Fruit fly (Drosophila melanogaster) whole organism, embryonic: ENCODE data around the gene CG43658.

ENCODE experiments used
- Atf6 ChIP-seq: fragments of 200-800 bp; sonication (Bioruptor generic); IDR thresholded peaks from 2 replicates; pipeline ENCODE4 v1.3.6; 2022; ENCODE audit warnings: missing biosample characterization, missing genetic modification characterization
- CG10321 ChIP-seq: fragments of 200-800 bp; sonication (Bioruptor generic); IDR thresholded peaks from 2 replicates; pipeline ENCODE4 v1.3.6; 2022; ENCODE audit warnings: missing biosample characterization, missing genetic modification characterization
- CG11560 ChIP-seq: fragments of 200-800 bp; sonication (Bioruptor generic); IDR thresholded peaks from 3 replicates; pipeline ENCODE4 v1.3.6; 2022; ENCODE audit warnings: missing biosample characterization, missing genetic modification characterization
- CG1233 ChIP-seq: fragments of 200-800 bp; sonication (Bioruptor generic); optimal IDR thresholded peaks from 4 replicates; lab custom pipeline; 2018; ENCODE audit warnings: missing biosample characterization, mild to moderate bottlenecking, missing genetic modification characterization
- CG14014 ChIP-seq: fragments of 200-800 bp; sonication (Bioruptor generic); IDR thresholded peaks from 2 replicates; pipeline ENCODE4 v1.3.6; 2022; ENCODE audit warnings: missing biosample characterization, missing genetic modification characterization
- CG14710 ChIP-seq: fragments of 200-800 bp; sonication (Bioruptor generic); optimal IDR thresholded peaks from 3 replicates; lab custom pipeline; 2019; ENCODE audit warnings: missing biosample characterization, mild to moderate bottlenecking, missing genetic modification characterization, moderate library complexity
- CG1529 ChIP-seq: fragments of 200-800 bp; sonication (Bioruptor generic); optimal IDR thresholded peaks from 3 replicates; lab custom pipeline; 2018; ENCODE audit warnings: missing biosample characterization, missing genetic modification characterization
- CG15601 ChIP-seq: fragments of 200-800 bp; sonication (Bioruptor generic); optimal IDR thresholded peaks from 3 replicates; lab custom pipeline; 2019; ENCODE audit warnings: missing biosample characterization, mild to moderate bottlenecking, missing genetic modification characterization, moderate library complexity
- CG18262 ChIP-seq: fragments of 200-800 bp; optimal IDR thresholded peaks from 3 replicates; lab custom pipeline; 2019; ENCODE audit warnings: missing biosample characterization, mild to moderate bottlenecking, missing genetic modification characterization, moderate library complexity
- CG18476 ChIP-seq: fragments of 200-800 bp; sonication (Bioruptor generic); optimal IDR thresholded peaks from 2 replicates; lab custom pipeline; 2016; ENCODE audit warnings: missing biosample characterization, mild to moderate bottlenecking, missing genetic modification characterization
- CG2202 ChIP-seq: fragments of 200-800 bp; sonication (Bioruptor generic); optimal IDR thresholded peaks from 2 replicates; lab custom pipeline; 2018; ENCODE audit warnings: missing biosample characterization, mild to moderate bottlenecking, missing genetic modification characterization
- CG2712 ChIP-seq: fragments of 200-800 bp; optimal IDR thresholded peaks from 3 replicates; lab custom pipeline; 2019; ENCODE audit warnings: missing biosample characterization, mild to moderate bottlenecking, missing genetic modification characterization, moderate library complexity
- CG2889 ChIP-seq: fragments of 200-800 bp; sonication (Bioruptor generic); IDR thresholded peaks from 3 replicates; pipeline ENCODE4 v1.3.6; 2022; ENCODE audit warnings: missing biosample characterization, missing genetic modification characterization
- CG33557 ChIP-seq: fragments of 200-800 bp; sonication (Bioruptor generic); optimal IDR thresholded peaks from 2 replicates; lab custom pipeline; 2019; ENCODE audit warnings: missing biosample characterization, mild to moderate bottlenecking, missing genetic modification characterization, moderate library complexity
- CG34224 ChIP-seq: fragments of 200-800 bp; sonication (Bioruptor generic); IDR thresholded peaks from 3 replicates; pipeline ENCODE4 v1.3.6; 2022; ENCODE audit warnings: missing biosample characterization, missing genetic modification characterization; ENCODE audit not compliant: partially characterized antibody
- CG4854 ChIP-seq: fragments of 200-800 bp; sonication (Bioruptor generic); optimal IDR thresholded peaks from 2 replicates; lab custom pipeline; 2016; ENCODE audit warnings: missing biosample characterization, missing genetic modification characterization, inconsistent platforms
- CG6175 ChIP-seq: fragments of 200-800 bp; sonication (Bioruptor generic); IDR thresholded peaks from 3 replicates; pipeline ENCODE4 v1.3.6; 2022; ENCODE audit warnings: missing biosample characterization, missing genetic modification characterization
- CG6272 ChIP-seq: fragments of 200-800 bp; sonication (Bioruptor generic); IDR thresholded peaks from 2 replicates; pipeline ENCODE4 v1.3.6; 2022; ENCODE audit warnings: missing biosample characterization, missing genetic modification characterization
- CG9797 ChIP-seq: fragments of 200-800 bp; sonication (Bioruptor generic); optimal IDR thresholded peaks from 3 replicates; lab custom pipeline; 2018; ENCODE audit warnings: missing biosample characterization, mild to moderate bottlenecking, missing genetic modification characterization
- CG9932 ChIP-seq: fragments of 200-800 bp; sonication (Bioruptor generic); IDR thresholded peaks from 2 replicates; pipeline ENCODE4 v1.3.6; 2022; ENCODE audit warnings: missing biosample characterization, missing genetic modification characterization
- Chrac-16 ChIP-seq: fragments of 200-800 bp; sonication (Bioruptor generic); optimal IDR thresholded peaks from 3 replicates; lab custom pipeline; 2016; ENCODE audit warnings: missing biosample characterization, missing genetic modification characterization
- Fer1 ChIP-seq: fragments of 200-800 bp; sonication (Bioruptor generic); optimal IDR thresholded peaks from 2 replicates; lab custom pipeline; 2017; ENCODE audit warnings: missing biosample characterization, mild to moderate bottlenecking, missing genetic modification characterization
- Fer3 ChIP-seq: fragments of 200-800 bp; sonication (Bioruptor generic); optimal IDR thresholded peaks from 2 replicates; lab custom pipeline; 2018; ENCODE audit warnings: missing biosample characterization, mild to moderate bottlenecking, missing genetic modification characterization, moderate library complexity
- GATAe ChIP-seq: fragments of 200-800 bp; sonication (Bioruptor generic); conservative IDR thresholded peaks from 2 replicates; pipeline ENCODE4 v1.3.6; 2022; ENCODE audit warnings: missing biosample characterization, missing genetic modification characterization
- H2.0 ChIP-seq: fragments of 200-800 bp; sonication (Bioruptor generic); IDR thresholded peaks from 2 replicates; pipeline ENCODE4 v1.3.6; 2022; ENCODE audit warnings: missing biosample characterization, missing genetic modification characterization
- HLH54F ChIP-seq: fragments of 200-800 bp; sonication (Bioruptor generic); optimal IDR thresholded peaks from 3 replicates; lab custom pipeline; 2016; ENCODE audit warnings: missing biosample characterization, missing genetic modification characterization
- Hr3 ChIP-seq: fragments of 200-800 bp; sonication (Bioruptor generic); optimal IDR thresholded peaks from 3 replicates; lab custom pipeline; 2016; ENCODE audit warnings: missing biosample characterization, missing genetic modification characterization
- Rfx ChIP-seq: fragments of 200-800 bp; sonication (Bioruptor generic); IDR thresholded peaks from 2 replicates; pipeline ENCODE4 v1.3.6; 2022; ENCODE audit warnings: missing biosample characterization, missing genetic modification characterization
- Scr ChIP-seq: fragments of 200-800 bp; sonication (Bioruptor generic); IDR thresholded peaks from 2 replicates; pipeline ENCODE4 v1.3.6; 2022; ENCODE audit warnings: missing biosample characterization, missing genetic modification characterization; ENCODE audit not compliant: partially characterized antibody
- Sox100B ChIP-seq: fragments of 200-800 bp; sonication (Bioruptor generic); optimal IDR thresholded peaks from 3 replicates; lab custom pipeline; 2018; ENCODE audit warnings: missing biosample characterization, mild to moderate bottlenecking, missing genetic modification characterization
- Sox102F ChIP-seq: fragments of 200-800 bp; sonication (Bioruptor generic); optimal IDR thresholded peaks from 2 replicates; lab custom pipeline; 2018; ENCODE audit warnings: missing biosample characterization, mild to moderate bottlenecking, missing genetic modification characterization, moderate library complexity
- Ssrp ChIP-seq: fragments of 200-800 bp; sonication (Bioruptor generic); optimal IDR thresholded peaks from 2 replicates; lab custom pipeline; 2018; ENCODE audit warnings: missing biosample characterization, mild to moderate bottlenecking, missing genetic modification characterization, moderate library complexity
- Taf1 ChIP-seq: fragments of 200-800 bp; sonication (Bioruptor generic); IDR thresholded peaks from 2 replicates; pipeline ENCODE4 v1.3.6; 2022; ENCODE audit warnings: missing biosample characterization, missing genetic modification characterization
- Usf ChIP-seq: fragments of 200-800 bp; sonication (Bioruptor generic); optimal IDR thresholded peaks from 2 replicates; lab custom pipeline; 2017; ENCODE audit warnings: missing genotype, missing biosample characterization, missing genetic modification characterization
- abd-A ChIP-seq: fragments of 200-800 bp; sonication (Bioruptor generic); optimal IDR thresholded peaks from 3 replicates; lab custom pipeline; 2019; ENCODE audit warnings: missing biosample characterization, mild to moderate bottlenecking, missing genetic modification characterization, moderate library complexity
- ap ChIP-seq: fragments of 200-800 bp; sonication (Bioruptor generic); IDR thresholded peaks from 2 replicates; pipeline ENCODE4 v1.3.6; 2022; ENCODE audit warnings: missing biosample characterization, missing genetic modification characterization
- ato ChIP-seq: fragments of 200-800 bp; sonication (Bioruptor generic); IDR thresholded peaks from 2 replicates; pipeline ENCODE4 v1.3.6; 2022; ENCODE audit warnings: missing biosample characterization, missing genetic modification characterization; ENCODE audit not compliant: partially characterized antibody
- caup ChIP-seq: fragments of 200-800 bp; sonication (Bioruptor generic); optimal IDR thresholded peaks from 3 replicates; lab custom pipeline; 2017; ENCODE audit warnings: missing biosample characterization, mild to moderate bottlenecking, missing genetic modification characterization, moderate library complexity; ENCODE audit not compliant: severe bottlenecking
- lmd ChIP-seq: fragments of 200-800 bp; sonication (Bioruptor generic); IDR thresholded peaks from 2 replicates; pipeline ENCODE4 v1.3.6; 2022; ENCODE audit warnings: missing biosample characterization, missing genetic modification characterization
- mam ChIP-seq: fragments of 200-800 bp; sonication (Bioruptor generic); optimal IDR thresholded peaks from 3 replicates; lab custom pipeline; 2016; ENCODE audit warnings: missing biosample characterization, missing genetic modification characterization
- ro ChIP-seq: fragments of 200-800 bp; sonication (Bioruptor generic); IDR thresholded peaks from 2 replicates; pipeline ENCODE4 v1.3.6; 2022; ENCODE audit warnings: missing biosample characterization, missing genetic modification characterization
- run ChIP-seq: fragments of 200-800 bp; sonication (Bioruptor generic); optimal IDR thresholded peaks from 3 replicates; lab custom pipeline; 2018; ENCODE audit warnings: missing biosample characterization, mild to moderate bottlenecking, missing genetic modification characterization
- shn ChIP-seq: fragments of 200-800 bp; sonication (Bioruptor generic); optimal IDR thresholded peaks from 3 replicates; lab custom pipeline; 2016; ENCODE audit warnings: missing biosample characterization, missing genetic modification characterization
- sob ChIP-seq: fragments of 200-800 bp; sonication (Bioruptor generic); IDR thresholded peaks from 2 replicates; pipeline ENCODE4 v1.3.6; 2022; ENCODE audit warnings: missing biosample characterization, missing genetic modification characterization
- sr ChIP-seq: fragments of 200-800 bp; sonication (Bioruptor generic); IDR thresholded peaks from 3 replicates; pipeline ENCODE4 v1.3.6; 2022; ENCODE audit warnings: missing biosample characterization, missing genetic modification characterization
- stwl ChIP-seq: fragments of 200-800 bp; sonication (Bioruptor generic); optimal IDR thresholded peaks from 3 replicates; lab custom pipeline; 2018; ENCODE audit warnings: missing biosample characterization, mild to moderate bottlenecking, missing genetic modification characterization, moderate library complexity
- usp ChIP-seq: fragments of >200 bp; optimal IDR thresholded peaks from 2 replicates; lab custom pipeline; 2017; ENCODE audit warnings: missing biosample characterization, missing genetic modification characterization
- wdn ChIP-seq: fragments of 200-800 bp; sonication (Bioruptor generic); IDR thresholded peaks from 2 replicates; pipeline ENCODE4 v1.3.6; 2022; ENCODE audit warnings: missing biosample characterization, missing genetic modification characterization
- wor ChIP-seq: fragments of 200-800 bp; sonication (Bioruptor generic); IDR thresholded peaks from 2 replicates; pipeline ENCODE4 v1.3.6; 2022; ENCODE audit warnings: missing biosample characterization, missing genetic modification characterization
- zf30C ChIP-seq: fragments of 200-800 bp; sonication (Bioruptor generic); optimal IDR thresholded peaks from 3 replicates; lab custom pipeline; 2018; ENCODE audit warnings: missing biosample characterization, mild to moderate bottlenecking, missing genetic modification characterization
- zfh2 ChIP-seq: fragments of 200-800 bp; sonication (Bioruptor generic); optimal IDR thresholded peaks from 2 replicates; lab custom pipeline; 2016; ENCODE audit warnings: missing biosample characterization, missing genetic modification characterization

Gene CG43658

dm6 chrX:17579782-17580451 lies 18.9 kb upstream of the CG43658 start, which contains the start of gene CG12991 (continued):
- TF ChIP-seq stwl (tag; lab: Kevin White, UChicago) = no peak
- no peak for TF ChIP-seq HLH54F (GFP tag; lab: Kevin White, UChicago)
- TF ChIP-seq CG18262 = no peak
- TF ChIP-seq Rfx = peak; percentile 45
- no peak for TF ChIP-seq CG14710 (tag; lab: Kevin White, UChicago)
- no peak for TF ChIP-seq abd-A (tag; lab: Kevin White, UChicago)
- TF ChIP-seq mam = peak; percentile 16
- no peak for TF ChIP-seq CG2202 (tag; lab: Kevin White, UChicago)
- no peak for TF ChIP-seq Sox102F (GFP tag; lab: Kevin White, UChicago)
- no peak for TF ChIP-seq Ssrp
- no peak for TF ChIP-seq run
- TF ChIP-seq CG11560 (tag; lab: Robert Waterston, UW) = no peak
- no peak for TF ChIP-seq Scr
- TF ChIP-seq wor (GFP tag; lab: Robert Waterston, UW) = no peak
- TF ChIP-seq ato = no peak
- TF ChIP-seq sr (GFP tag; lab: Robert Waterston, UW) = no peak
- no peak for TF ChIP-seq H2.0 (GFP tag; lab: Robert Waterston, UW)
- TF ChIP-seq shn (GFP tag; lab: Kevin White, UChicago) = no peak
- TF ChIP-seq usp = no peak
- no peak for TF ChIP-seq CG15601 (tag; lab: Kevin White, UChicago)
- no peak for TF ChIP-seq Usf
- no peak for TF ChIP-seq ap (GFP tag; lab: Robert Waterston, UW)
- no peak for TF ChIP-seq CG4854 (GFP tag; lab: Kevin White, UChicago)
- no peak for TF ChIP-seq GATAe (GFP tag; lab: Robert Waterston, UW)
- TF ChIP-seq CG6175 = no peak
- no peak for TF ChIP-seq CG34224 (GFP tag; lab: Robert Waterston, UW)
- no peak for TF ChIP-seq CG33557 (GFP tag; lab: Kevin White, UChicago)
- TF ChIP-seq Fer1 (GFP tag; lab: Kevin White, UChicago) = peak; percentile 52
- no peak for TF ChIP-seq CG9797
- no peak for TF ChIP-seq CG14014 (GFP tag; lab: Robert Waterston, UW)
- no peak for TF ChIP-seq zf30C
- TF ChIP-seq wdn = no peak
- peak; percentile 30 for TF ChIP-seq Fer3 (tag; lab: Kevin White, UChicago)
- no peak for TF ChIP-seq Sox100B (GFP tag; lab: Kevin White, UChicago)
- no peak for TF ChIP-seq sob (GFP tag; lab: Robert Waterston, UW)
- no peak for TF ChIP-seq CG2889 (GFP tag; lab: Robert Waterston, UW)
- TF ChIP-seq ro (GFP tag; lab: Robert Waterston, UW) = no peak
- peak; percentile 19 for TF ChIP-seq zfh2
- no peak for TF ChIP-seq CG1233 (GFP tag; lab: Kevin White, UChicago)
- TF ChIP-seq CG6272 (GFP tag; lab: Robert Waterston, UW) = no peak
- TF ChIP-seq Atf6 (GFP tag; lab: Robert Waterston, UW) = no peak
- TF ChIP-seq Hr3 (GFP tag; lab: Kevin White, UChicago) = no peak
- TF ChIP-seq CG18476 (GFP tag; lab: Kevin White, UChicago) = no peak
- 0 out of 2 replicates have a peak, but pooled peaks have one; percentile 13 for TF ChIP-seq CG9932 (GFP tag; lab: Robert Waterston, UW)
- no peak for TF ChIP-seq Taf1 (GFP tag; lab: Robert Waterston, UW)
- no peak for TF ChIP-seq Chrac-16 (GFP tag; lab: Kevin White, UChicago)
- TF ChIP-seq CG2712 (tag; lab: Kevin White, UChicago) = no peak
- TF ChIP-seq lmd (GFP tag; lab: Robert Waterston, UW) = no peak
- no peak for TF ChIP-seq CG10321 (GFP tag; lab: Robert Waterston, UW)
- TF ChIP-seq caup (GFP tag; lab: Kevin White, UChicago) = no peak
- TF ChIP-seq CG1529 (GFP tag; lab: Kevin White, UChicago) = no peak
